Worm (Caenorhabditis elegans): ENCODE results near the gene C07G1.7.

DNA sequence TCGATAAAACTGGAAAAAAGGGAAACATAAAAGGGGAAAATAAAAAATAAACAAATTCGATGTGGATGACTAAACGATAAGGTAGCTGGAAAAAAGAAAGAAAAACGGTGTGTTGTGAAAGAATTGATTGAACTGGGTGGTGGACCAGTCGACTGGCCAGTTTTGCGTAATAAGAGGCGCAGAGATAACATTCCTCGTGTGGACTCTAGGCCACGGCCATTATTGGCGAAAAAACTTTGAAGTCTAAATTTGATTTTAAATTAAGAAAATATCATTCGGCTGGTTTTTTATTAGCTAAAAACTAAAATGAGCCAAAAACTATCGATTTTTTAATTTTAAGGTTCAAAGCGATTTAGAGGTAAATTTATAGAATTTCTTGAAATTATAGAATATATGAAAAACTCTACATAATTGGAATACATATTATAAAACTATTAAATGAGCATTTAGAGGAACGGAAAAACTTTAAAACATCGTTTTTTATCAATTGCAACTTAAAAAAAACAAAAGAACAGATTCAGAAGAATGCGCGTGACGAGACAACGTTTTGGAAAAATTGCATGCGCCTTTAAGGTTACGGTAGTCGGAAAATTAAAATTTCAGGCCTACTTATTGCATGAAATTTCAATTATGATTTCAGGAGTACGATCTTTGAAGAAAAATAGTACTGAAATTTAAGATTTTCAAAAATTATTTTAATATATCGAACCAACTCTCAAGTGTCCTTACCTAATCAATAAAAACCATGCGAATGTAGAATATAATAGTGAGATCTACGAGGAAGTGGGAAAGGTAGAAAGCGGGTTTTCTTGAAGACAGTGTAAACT, 6.2 kb downstream of the C07G1.7 start, which contains the start of gene hgrs-1:
- TF ChIP-seq him-1 (tag; optimal IDR thresholded peaks at IDR 0.05) = no peak
- no peak for TF ChIP-seq dao-5 (tag; optimal IDR thresholded peaks at IDR 0.05)
- TF ChIP-seq W03F9.2 (tag; optimal IDR thresholded peaks at IDR 0.05) = no peak

Measured in whole organism, L4/young adult.